Fruit fly (Drosophila melanogaster): ENCODE measurements around the gene gammaCOP.

- no peak for TF ChIP-seq EcR (GFP tag; optimal IDR thresholded peaks at IDR 0.05)
- no peak for TF ChIP-seq psq (optimal IDR thresholded peaks at IDR 0.05)
- no peak for TF ChIP-seq Dll (optimal IDR thresholded peaks at IDR 0.05)
- TF ChIP-seq pan (optimal IDR thresholded peaks at IDR 0.05): no peak
Measured at dm6 chr3R:31542721-31543120, 29.2 kb upstream of the gammaCOP start, which contains the start of gene nyo.

Measured in whole organism.